Worm (Caenorhabditis elegans): ENCODE data around the gene ceh-32.

Gene ceh-32

ce11 chrV:11722858-11723257, 17.7 kb upstream of the ceh-32 start:
- TF ChIP-seq aha-1 (tag) (peak; percentile 61), mdl-1 (tag; optimal IDR thresholded peaks at IDR 0.05) (no peak), ztf-11 (tag; optimal IDR thresholded peaks at IDR 0.05) (no peak)

ce11 chrV:11716930-11717329, 11.7 kb upstream of the ceh-32 start:
- TF ChIP-seq ceh-32 (tag; optimal IDR thresholded peaks at IDR 0.05; ENCODE audit: poor library complexity) (no peak), mxl-3 (GFP tag; optimal IDR thresholded peaks at IDR 0.05) (no peak), ztf-11 (tag; optimal IDR thresholded peaks at IDR 0.05) (no peak), aha-1 (tag) (no peak), unc-62 (GFP tag; optimal IDR thresholded peaks at IDR 0.05 in 1 of 2) (peak in 1 of 2 experiments; percentile 36), unc-62 (tag; optimal IDR thresholded peaks at IDR 0.05) (no peak), pqm-1 (tag; optimal IDR thresholded peaks at IDR 0.05) (peak; percentile 83), ztf-7 (tag; optimal IDR thresholded peaks at IDR 0.05) (no peak), lin-38 (GFP tag; IDR thresholded peaks at IDR 0.05) (no peak), nhr-77 (tag; optimal IDR thresholded peaks at IDR 0.05) (no peak), D1046.2 (GFP tag; IDR thresholded peaks at IDR 0.05) (no peak), lir-3 (tag; optimal IDR thresholded peaks at IDR 0.05) (no peak), hlh-11 (tag; optimal IDR thresholded peaks at IDR 0.05) (no peak), dmd-8 (GFP tag; IDR thresholded peaks at IDR 0.05) (no peak), madf-5 (GFP tag; IDR thresholded peaks at IDR 0.05) (no peak), spr-3 (GFP tag; optimal IDR thresholded peaks at IDR 0.05) (no peak), nhr-25 (tag; optimal IDR thresholded peaks at IDR 0.05; ENCODE audit: borderline replicate concordance, insufficient read depth) (no peak), ces-1 (GFP tag; optimal IDR thresholded peaks at IDR 0.05) (no peak), hif-1 (tag; optimal IDR thresholded peaks at IDR 0.05) (no peak), snpc-1.2 (GFP tag; IDR thresholded peaks at IDR 0.05) (no peak), vab-7 (GFP tag; IDR thresholded peaks at IDR 0.05) (no peak), T26A8.4 (GFP tag; IDR thresholded peaks at IDR 0.05) (no peak), ceh-62 (tag; optimal IDR thresholded peaks at IDR 0.05) (no peak), dve-1 (tag; optimal IDR thresholded peaks at IDR 0.05; ENCODE audit: insufficient read depth) (no peak), nhr-28 (tag; optimal IDR thresholded peaks at IDR 0.05) (peak; percentile 37), php-3 (GFP tag; IDR thresholded peaks at IDR 0.05) (peak; percentile 66; the same call in 1 of the 2 replicates), daf-8 (GFP tag; IDR thresholded peaks at IDR 0.05) (no peak)

ce11 chrV:11715797-11716196, 10.6 kb upstream of the ceh-32 start, which contains the start of gene tre-3:
Gene tre-3, minus strand, starts transcription at chrV:11715903.
- TF ChIP-seq arid-1 (GFP tag; conservative IDR thresholded peaks at IDR 0.05) (no peak), egl-27 (tag; optimal IDR thresholded peaks at IDR 0.05) (no peak), R02D3.7 (tag; optimal IDR thresholded peaks at IDR 0.05) (no peak), Y48G9A.11 (GFP tag; IDR thresholded peaks at IDR 0.05) (no peak), F49E8.2 (tag; optimal IDR thresholded peaks at IDR 0.05; ENCODE audit: borderline replicate concordance) (no peak), dmd-6 (GFP tag; IDR thresholded peaks at IDR 0.05) (peak; percentile 51; the same call in 1 of the 2 replicates), F26F4.8 (GFP tag; conservative IDR thresholded peaks at IDR 0.05) (no peak), nhr-102 (tag; optimal IDR thresholded peaks at IDR 0.05) (no peak), pqm-1 (tag; optimal IDR thresholded peaks at IDR 0.05) (peak; percentile 8), egl-43 (GFP tag; IDR thresholded peaks at IDR 0.05) (no peak), duxl-1 (tag; optimal IDR thresholded peaks at IDR 0.05; ENCODE audit: poor library complexity) (no peak), saeg-2 (GFP tag; IDR thresholded peaks at IDR 0.05) (no peak), zip-11 (GFP tag; IDR thresholded peaks at IDR 0.05) (no peak), hlh-30 (tag; optimal IDR thresholded peaks at IDR 0.05; ENCODE audit: insufficient read depth) (no peak), tag-97 (GFP tag; IDR thresholded peaks at IDR 0.05) (no peak), unc-62 (GFP tag; optimal IDR thresholded peaks at IDR 0.05 in 1 of 2) (peak in 1 of 2 experiments; percentile 27), unc-62 (tag; optimal IDR thresholded peaks at IDR 0.05) (no peak), nhr-28 (tag; optimal IDR thresholded peaks at IDR 0.05) (peak; percentile 12), mep-1 (tag; optimal IDR thresholded peaks at IDR 0.05) (no peak), daf-16 (GFP tag; optimal IDR thresholded peaks at IDR 0.05) (no peak), daf-16 (tag; optimal IDR thresholded peaks at IDR 0.05) (no peak), Y105C5A.15 (GFP tag; IDR thresholded peaks at IDR 0.05) (no peak), ctbp-1 (GFP tag; IDR thresholded peaks at IDR 0.05) (no peak), tra-1 (GFP tag; IDR thresholded peaks at IDR 0.05) (no peak), lsy-2 (tag; optimal IDR thresholded peaks at IDR 0.05) (no peak), lin-39 (tag; optimal IDR thresholded peaks at IDR 0.05) (no peak)

Data from whole organism, L4 larva.